Fruit fly (Drosophila melanogaster): ENCODE measurements around the gene Stt3A.

The Stt3A gene

dm6 chrX:21035208-21035937 is 18.4 kb downstream of the Stt3A start, which contains the start of gene Ntf-2 (continued):
- peak; percentile 55 for TF ChIP-seq HmgD (GFP tag; optimal IDR thresholded peaks at IDR 0.05)
- no peak for TF ChIP-seq CG10274 (GFP tag; optimal IDR thresholded peaks at IDR 0.05)
- TF ChIP-seq NfI (GFP tag; optimal IDR thresholded peaks at IDR 0.05): peak; percentile 33
- peak; percentile 17 for TF ChIP-seq pho (GFP tag; optimal IDR thresholded peaks at IDR 0.05)
- peak; percentile 80 for TF ChIP-seq HLH4C (GFP tag; IDR thresholded peaks at IDR 0.05; ENCODE audit: partially characterized antibody)
- peak; percentile 44 for TF ChIP-seq lilli (GFP tag; optimal IDR thresholded peaks at IDR 0.05)
- TF ChIP-seq grn (GFP tag; optimal IDR thresholded peaks at IDR 0.05): peak; percentile 7
- TF ChIP-seq CHES-1-like (GFP tag; optimal IDR thresholded peaks at IDR 0.05): peak; percentile 9
- TF ChIP-seq Myb (GFP tag; optimal IDR thresholded peaks at IDR 0.05): peak; percentile 28
- peak; percentile 88 for TF ChIP-seq Opbp (GFP tag; IDR thresholded peaks at IDR 0.05; ENCODE audit: partially characterized antibody)
- no peak for TF ChIP-seq CG16863 (GFP tag; optimal IDR thresholded peaks at IDR 0.05)
- TF ChIP-seq Hmr (GFP tag; optimal IDR thresholded peaks at IDR 0.05): peak; percentile 28
- TF ChIP-seq mam (GFP tag; optimal IDR thresholded peaks at IDR 0.05): peak; percentile 42
- TF ChIP-seq az2 (GFP tag; optimal IDR thresholded peaks at IDR 0.05): peak; percentile 16
- TF ChIP-seq CG42726 (GFP tag; IDR thresholded peaks at IDR 0.05; ENCODE audit: partially characterized antibody): peak; percentile 84; the same call in 1 of the 2 replicates
- peak; percentile 27 for TF ChIP-seq nom (GFP tag; optimal IDR thresholded peaks at IDR 0.05)
- TF ChIP-seq CG3838 (GFP tag; optimal IDR thresholded peaks at IDR 0.05): no peak
- TF ChIP-seq CG12659 (GFP tag; optimal IDR thresholded peaks at IDR 0.05): peak; percentile 34
- TF ChIP-seq h (optimal IDR thresholded peaks at IDR 0.05): no peak
- peak; percentile 51 for TF ChIP-seq CG15514 (GFP tag; optimal IDR thresholded peaks at IDR 0.05)
- peak; percentile 22 for TF ChIP-seq CG2120 (GFP tag; optimal IDR thresholded peaks at IDR 0.05)
- peak; percentile 79 for TF ChIP-seq pzg (GFP tag; optimal IDR thresholded peaks at IDR 0.05)
- TF ChIP-seq tna (GFP tag; IDR thresholded peaks at IDR 0.05; ENCODE audit: partially characterized antibody): peak; percentile 76
- no peak for TF ChIP-seq YL-1 (GFP tag; optimal IDR thresholded peaks at IDR 0.05)
- peak; percentile 34; the same call in 1 of the 3 replicates for TF ChIP-seq CG34422 (GFP tag; IDR thresholded peaks at IDR 0.05)
- TF ChIP-seq fd3F (GFP tag; optimal IDR thresholded peaks at IDR 0.05): no peak
- no peak for TF ChIP-seq rib (GFP tag; IDR thresholded peaks at IDR 0.05)
- peak; percentile 70 for TF ChIP-seq unc-4 (GFP tag; IDR thresholded peaks at IDR 0.05; ENCODE audit: partially characterized antibody)
- peak; percentile 80 for TF ChIP-seq Scr (GFP tag; IDR thresholded peaks at IDR 0.05; ENCODE audit: partially characterized antibody)
- no peak for TF ChIP-seq luna (GFP tag; optimal IDR thresholded peaks at IDR 0.05)
- TF ChIP-seq CG16813 (GFP tag; IDR thresholded peaks at IDR 0.05; ENCODE audit: partially characterized antibody): peak; percentile 89
- no peak for TF ChIP-seq B-H2 (GFP tag; optimal IDR thresholded peaks at IDR 0.05)
- TF ChIP-seq inv (GFP tag; IDR thresholded peaks at IDR 0.05; ENCODE audit: partially characterized antibody): peak; percentile 74
- peak; percentile 56; the same call in 1 of the 2 replicates for TF ChIP-seq NFAT (GFP tag; IDR thresholded peaks at IDR 0.05)
- peak; percentile 12 for TF ChIP-seq tin (GFP tag; optimal IDR thresholded peaks at IDR 0.05)
- TF ChIP-seq nerfin-1 (tag; optimal IDR thresholded peaks at IDR 0.05): peak; percentile 45
- no peak for TF ChIP-seq CG2889 (GFP tag; IDR thresholded peaks at IDR 0.05)
- TF ChIP-seq CG9817 (tag; optimal IDR thresholded peaks at IDR 0.05): peak; percentile 21
- TF ChIP-seq CG9876 (GFP tag; optimal IDR thresholded peaks at IDR 0.05): no peak
- TF ChIP-seq exex (tag; optimal IDR thresholded peaks at IDR 0.05): no peak
- no peak for TF ChIP-seq Sox100B (GFP tag; optimal IDR thresholded peaks at IDR 0.05)
- peak; percentile 9 for TF ChIP-seq HmgZ (tag; optimal IDR thresholded peaks at IDR 0.05)
- peak; percentile 76; the same call in 2 of the 3 replicates for TF ChIP-seq zen2 (GFP tag; IDR thresholded peaks at IDR 0.05; ENCODE audit: partially characterized antibody)
- peak; percentile 17 for TF ChIP-seq mirr (GFP tag; optimal IDR thresholded peaks at IDR 0.05)
- TF ChIP-seq Poxn (GFP tag; IDR thresholded peaks at IDR 0.05): no peak
- TF ChIP-seq schlank (tag; optimal IDR thresholded peaks at IDR 0.05): no peak
- peak; percentile 19 for TF ChIP-seq Sin3A (optimal IDR thresholded peaks at IDR 0.05)
- no peak for TF ChIP-seq CG8290 (GFP tag; optimal IDR thresholded peaks at IDR 0.05)
- TF ChIP-seq CG8290 (tag; optimal IDR thresholded peaks at IDR 0.05): peak in 1 of 2 experiments; percentile 58
